Fruit fly (Drosophila melanogaster) S2 (cell line): Measurements from ENCODE around the gene Sirt6.

ENCODE experiments used
- CG8478 ChIP-seq: fragments of >200 bp; optimal IDR thresholded peaks from 2 replicates; lab custom pipeline; 2018
- CTCF ChIP-seq, 2 experiments: fragments of >200 bp; optimal IDR thresholded peaks; 2 replicates each; lab custom pipeline; 2018

The Sirt6 gene

dm6 chr3R:10261800-10262199 is at the start of gene Sirt6, which contains the start of gene pont:
TSS of gene Sirt6 (minus strand) at chr3R:10261849.
TSS of gene pont (plus strand) at chr3R:10262123.
- TF ChIP-seq CTCF (optimal IDR thresholded peaks at IDR 0.05; lab: Kevin White, UChicago): no peak

- TF ChIP-seq CTCF (optimal IDR thresholded peaks at IDR 0.05; lab: Kevin White, UChicago) (no peak), CG8478 (lab: Kevin White, UChicago) (no peak)
Measured at dm6 chr3R:10311076-10311744, 49.6 kb upstream of the Sirt6 start, which contains the start of gene CG6293. TSS of gene CG6293 (minus strand) at chr3R:10311613.

dm6 chr3R:10284169-10284568 is 22.5 kb upstream of the Sirt6 start:
- no peak for TF ChIP-seq CTCF (optimal IDR thresholded peaks at IDR 0.05; lab: Kevin White, UChicago)

dm6 chr3R:10283114-10283513 is 21.5 kb upstream of the Sirt6 start:
- no peak for TF ChIP-seq CG8478 (lab: Kevin White, UChicago)
- no peak for TF ChIP-seq CTCF (optimal IDR thresholded peaks at IDR 0.05; lab: Kevin White, UChicago)

dm6 chr3R:10282077-10282476 is 20.4 kb upstream of the Sirt6 start:
- TF ChIP-seq CG8478 (lab: Kevin White, UChicago): no peak

- TF ChIP-seq CG8478 (lab: Kevin White, UChicago): no peak
- no peak for TF ChIP-seq CTCF (optimal IDR thresholded peaks at IDR 0.05; lab: Kevin White, UChicago)
Measured at dm6 chr3R:10276002-10276401, 14.4 kb upstream of the Sirt6 start.

- no peak for TF ChIP-seq CG8478 (lab: Kevin White, UChicago)
- no peak for TF ChIP-seq CTCF (optimal IDR thresholded peaks at IDR 0.05; lab: Kevin White, UChicago)
Measured at dm6 chr3R:10274829-10275228, 13.2 kb upstream of the Sirt6 start.

dm6 chr3R:10274306-10274705 is 12.7 kb upstream of the Sirt6 start:
- TF ChIP-seq CG8478 (lab: Kevin White, UChicago) (no peak), CTCF (optimal IDR thresholded peaks at IDR 0.05; lab: Kevin White, UChicago) (no peak)

- TF ChIP-seq CG8478 (lab: Kevin White, UChicago) (no peak), CTCF (optimal IDR thresholded peaks at IDR 0.05; lab: Kevin White, UChicago) (no peak)
Measured at dm6 chr3R:10272695-10273094, 11.0 kb upstream of the Sirt6 start.

- TF ChIP-seq CTCF (optimal IDR thresholded peaks at IDR 0.05; lab: Kevin White, UChicago): no peak
- no peak for TF ChIP-seq CG8478 (lab: Kevin White, UChicago)
Measured at dm6 chr3R:10269921-10270431, 8.3 kb upstream of the Sirt6 start.

dm6 chr3R:10268865-10269442 is 7.3 kb upstream of the Sirt6 start:
- TF ChIP-seq CTCF (optimal IDR thresholded peaks at IDR 0.05; lab: Kevin White, UChicago) (no peak), CG8478 (lab: Kevin White, UChicago) (no peak)

dm6 chr3R:10268101-10268864 is 6.6 kb upstream of the Sirt6 start:
- TF ChIP-seq CG8478 (lab: Kevin White, UChicago) (no peak), CTCF (optimal IDR thresholded peaks at IDR 0.05; lab: Kevin White, UChicago) (peak; percentile 83 to 89)

dm6 chr3R:10266624-10267492 is 5.2 kb upstream of the Sirt6 start:
- TF ChIP-seq CG8478 (lab: Kevin White, UChicago): no peak
- TF ChIP-seq CTCF (optimal IDR thresholded peaks at IDR 0.05; lab: Kevin White, UChicago): no peak

- TF ChIP-seq CTCF (optimal IDR thresholded peaks at IDR 0.05; lab: Kevin White, UChicago): no peak
- no peak for TF ChIP-seq CG8478 (lab: Kevin White, UChicago)
Measured at dm6 chr3R:10265552-10266137, 4.0 kb upstream of the Sirt6 start.
